Worm (Caenorhabditis elegans): ENCODE data around the gene lgc-20.

lgc-20 gene

DNA sequence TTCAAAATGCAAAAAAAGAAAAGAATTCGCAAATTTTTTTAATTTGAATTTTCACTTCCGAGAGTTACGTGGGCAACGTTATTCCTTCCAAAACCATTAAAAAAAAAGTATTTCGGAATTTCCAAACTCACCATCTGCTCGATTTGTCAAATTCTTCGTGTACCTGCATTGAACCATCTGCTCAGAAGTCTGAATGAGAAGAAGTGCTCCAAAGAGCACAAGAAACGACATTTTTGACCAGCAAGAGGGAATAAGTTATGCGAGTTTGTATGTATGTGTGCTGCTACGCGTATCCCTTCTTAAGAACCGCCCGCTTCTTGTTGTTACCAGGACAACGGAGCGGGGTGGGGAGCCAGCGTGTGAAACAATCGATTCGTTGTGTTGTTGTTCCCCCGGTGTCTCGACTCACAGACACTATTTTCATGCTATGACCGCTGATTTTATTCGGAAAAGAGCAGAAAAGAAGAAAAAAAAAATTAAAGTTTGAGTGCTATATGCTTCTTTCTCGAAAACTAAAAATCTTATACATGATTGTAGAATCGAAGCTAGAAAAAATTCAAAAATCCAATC, at the start of gene lgc-20:
Gene lgc-20 (minus strand): TSS at position 311 of the 570 bp plus-strand sequence.
- TF ChIP-seq C16A3.4 (tag; optimal IDR thresholded peaks at IDR 0.05) = no peak
- TF ChIP-seq skn-1 (tag; optimal IDR thresholded peaks at IDR 0.05) = no peak
- TF ChIP-seq isw-1 (GFP tag; IDR thresholded peaks at IDR 0.05) = no peak
- peak; percentile 28 for TF ChIP-seq fkh-8 (tag; optimal IDR thresholded peaks at IDR 0.05)
- TF ChIP-seq unc-98 (GFP tag; IDR thresholded peaks at IDR 0.05) = no peak
- no peak for TF ChIP-seq tbx-2 (tag; optimal IDR thresholded peaks at IDR 0.05)
- no peak for TF ChIP-seq aha-1 (tag; optimal IDR thresholded peaks at IDR 0.05)
- no peak for TF ChIP-seq efl-1 (optimal IDR thresholded peaks at IDR 0.05)
- peak in 1 of 2 experiments; percentile 78 for TF ChIP-seq efl-1 (GFP tag; optimal IDR thresholded peaks at IDR 0.05 in 1 of 2)
- no peak for TF ChIP-seq fos-1 (tag; optimal IDR thresholded peaks at IDR 0.05)
- no peak for TF ChIP-seq zip-4 (GFP tag; optimal IDR thresholded peaks at IDR 0.05)
- no peak for TF ChIP-seq ets-5 (GFP tag; IDR thresholded peaks at IDR 0.05)

DNA sequence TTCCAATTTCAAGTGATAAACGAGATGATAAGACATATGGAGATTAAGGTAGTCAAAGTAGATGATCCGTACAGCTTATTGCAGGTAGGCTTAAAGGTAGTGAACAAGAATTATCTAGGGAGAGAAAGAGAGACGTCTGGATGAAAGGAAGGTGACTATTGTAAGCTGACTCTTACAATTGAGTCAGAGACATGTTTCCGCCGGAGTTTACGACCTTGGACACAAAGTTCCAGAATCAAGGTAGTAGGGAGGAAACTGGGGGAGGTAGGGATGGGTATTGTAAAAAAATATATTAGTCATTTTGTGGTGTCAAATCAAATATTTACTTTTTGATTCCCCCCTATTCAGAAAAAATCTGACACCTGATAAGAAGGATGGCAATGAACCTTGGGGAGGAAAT, 49.0 kb upstream of the lgc-20 start:
- TF ChIP-seq nhr-85 (tag) = peak; percentile 69
- TF ChIP-seq nhr-47 (tag; optimal IDR thresholded peaks at IDR 0.05) = no peak
- no peak for TF ChIP-seq zag-1 (tag; optimal IDR thresholded peaks at IDR 0.05)
- no peak for TF ChIP-seq aly-2 (tag; optimal IDR thresholded peaks at IDR 0.05)
- no peak for TF ChIP-seq nhr-77 (tag; optimal IDR thresholded peaks at IDR 0.05)
- no peak for TF ChIP-seq unc-30 (tag; optimal IDR thresholded peaks at IDR 0.05)
- no peak for TF ChIP-seq zip-4 (GFP tag; optimal IDR thresholded peaks at IDR 0.05)
- TF ChIP-seq nhr-12 (tag; optimal IDR thresholded peaks at IDR 0.05) = no peak
- no peak for TF ChIP-seq lin-14 (GFP tag; optimal IDR thresholded peaks at IDR 0.05)
- no peak for TF ChIP-seq C34B4.2 (tag; optimal IDR thresholded peaks at IDR 0.05)
- TF ChIP-seq dsc-1 (tag; optimal IDR thresholded peaks at IDR 0.05) = peak; percentile 64
- no peak for TF ChIP-seq swsn-7 (tag; optimal IDR thresholded peaks at IDR 0.05)
- no peak for TF ChIP-seq nhr-90 (tag; optimal IDR thresholded peaks at IDR 0.05; ENCODE audit: poor library complexity)

ce11 chrII:11390865-11391264, 47.5 kb upstream of the lgc-20 start, which contains the start of gene shn-1:
Gene shn-1, minus strand, starts transcription at chrII:11390965.
- TF ChIP-seq lin-14 (GFP tag; optimal IDR thresholded peaks at IDR 0.05) (peak; percentile 24), ztf-11 (tag; optimal IDR thresholded peaks at IDR 0.05) (no peak), mef-2 (tag; optimal IDR thresholded peaks at IDR 0.05) (no peak), efl-1 (optimal IDR thresholded peaks at IDR 0.05) (no peak), efl-1 (GFP tag; optimal IDR thresholded peaks at IDR 0.05 in 1 of 2) (peak in 1 of 2 experiments; percentile 38), blmp-1 (tag; optimal IDR thresholded peaks at IDR 0.05) (peak; percentile 17)

- TF ChIP-seq lin-14 (GFP tag; optimal IDR thresholded peaks at IDR 0.05) (no peak), fos-1 (tag; optimal IDR thresholded peaks at IDR 0.05) (no peak), efl-1 (optimal IDR thresholded peaks at IDR 0.05) (no peak), efl-1 (GFP tag; optimal IDR thresholded peaks at IDR 0.05 in 1 of 2) (peak in 1 of 2 experiments; percentile 48), sup-37 (GFP tag; optimal IDR thresholded peaks at IDR 0.05) (no peak)
Measured at ce11 chrII:11386950-11387349, 43.5 kb upstream of the lgc-20 start.

- TF ChIP-seq pax-3 (tag; optimal IDR thresholded peaks at IDR 0.05) = no peak
- no peak for TF ChIP-seq hlh-4 (tag; optimal IDR thresholded peaks at IDR 0.05)
- TF ChIP-seq ceh-90 (tag; optimal IDR thresholded peaks at IDR 0.05) = no peak
- no peak for TF ChIP-seq grh-1 (GFP tag; IDR thresholded peaks at IDR 0.05)
- no peak for TF ChIP-seq nhr-90 (tag; optimal IDR thresholded peaks at IDR 0.05; ENCODE audit: poor library complexity)
- TF ChIP-seq isw-1 (GFP tag; IDR thresholded peaks at IDR 0.05) = no peak
- no peak for TF ChIP-seq fkh-8 (tag; optimal IDR thresholded peaks at IDR 0.05)
- no peak for TF ChIP-seq lin-35 (GFP tag; optimal IDR thresholded peaks at IDR 0.05)
- no peak for TF ChIP-seq ceh-82 (tag; optimal IDR thresholded peaks at IDR 0.05)
- TF ChIP-seq aly-2 (tag; optimal IDR thresholded peaks at IDR 0.05) = no peak
- no peak for TF ChIP-seq nhr-77 (tag; optimal IDR thresholded peaks at IDR 0.05)
Measured at ce11 chrII:11384099-11384498, 40.7 kb upstream of the lgc-20 start.
